Worm (Caenorhabditis elegans) whole organism, L3 larva: ENCODE results near the gene VC5.2.

Experiments used
- R02D3.7 ChIP-seq: fragments of 150-350 bp; optimal IDR thresholded peaks from 2 replicates; lab custom pipeline; 2014; ENCODE audit warnings: missing biosample characterization, missing genetic modification characterization
- ZK546.5 ChIP-seq: sonication (generic microtip); optimal IDR thresholded peaks from 2 replicates; lab custom pipeline; 2017; ENCODE audit warnings: missing biosample characterization, missing genetic modification characterization
- aly-2 ChIP-seq: fragments of 150-350 bp; optimal IDR thresholded peaks from 2 replicates; lab custom pipeline; 2014; ENCODE audit warnings: missing biosample characterization, missing genetic modification characterization
- ama-1 ChIP-seq: fragments of 150-350 bp; optimal IDR thresholded peaks from 2 replicates; lab custom pipeline; 2018
- ceh-9 ChIP-seq: sonication (generic microtip); optimal IDR thresholded peaks from 2 replicates; lab custom pipeline; 2018; ENCODE audit warnings: missing biosample characterization, missing genetic modification characterization
- daf-12 ChIP-seq: fragments of 150-350 bp; optimal IDR thresholded peaks from 2 replicates; lab custom pipeline; 2014; ENCODE audit warnings: missing biosample characterization, missing genetic modification reagents, missing genetic modification characterization
- egl-27 ChIP-seq: sonication (generic microtip); optimal IDR thresholded peaks from 4 replicates; lab custom pipeline; 2017; ENCODE audit warnings: missing biosample characterization, missing genetic modification reagents, missing genetic modification characterization
- elt-1 ChIP-seq: fragments of 150-350 bp; optimal IDR thresholded peaks from 2 replicates; lab custom pipeline; 2014; ENCODE audit warnings: missing biosample characterization, missing genetic modification characterization
- elt-2 ChIP-seq: sonication (generic microtip); optimal IDR thresholded peaks from 2 replicates; lab custom pipeline; 2016; ENCODE audit warnings: missing genetic modification reagents, mild to moderate bottlenecking, missing genetic modification characterization, missing compliant biosample characterization
- eor-1 ChIP-seq, 2 experiments: fragments of 150-350 bp; optimal IDR thresholded peaks; 2 replicates each; lab custom pipeline; 2014 to 2018; ENCODE audit warnings: missing biosample characterization in 2 of 2, missing genetic modification characterization in 2 of 2
- fos-1 ChIP-seq: fragments of 150-350 bp; optimal IDR thresholded peaks from 2 replicates; lab custom pipeline; 2014; ENCODE audit warnings: missing biosample characterization, missing genetic modification characterization
- hmg-11 ChIP-seq: sonication (generic microtip); optimal IDR thresholded peaks from 2 replicates; lab custom pipeline; 2016; ENCODE audit warnings: missing genetic modification characterization, missing compliant biosample characterization
- jun-1 ChIP-seq: fragments of 150-350 bp; optimal IDR thresholded peaks from 2 replicates; lab custom pipeline; 2014; ENCODE audit warnings: missing biosample characterization, missing genetic modification reagents, missing genetic modification characterization
- lin-39 ChIP-seq: fragments of 150-350 bp; optimal IDR thresholded peaks from 2 replicates; lab custom pipeline; 2018; ENCODE audit warnings: missing biosample characterization, missing genetic modification reagents, missing genetic modification characterization
- mdl-1 ChIP-seq: fragments of 150-350 bp; optimal IDR thresholded peaks from 2 replicates; lab custom pipeline; 2014; ENCODE audit warnings: missing biosample characterization, missing genetic modification characterization
- nfya-1 ChIP-seq: sonication (generic microtip); optimal IDR thresholded peaks from 2 replicates; lab custom pipeline; 2017; ENCODE audit warnings: missing genetic modification characterization, mild to moderate bottlenecking, missing compliant biosample characterization, antibody characterized with exemption, moderate library complexity; ENCODE audit not compliant: insufficient read depth
- nhr-23 ChIP-seq: fragments of 150-350 bp; optimal IDR thresholded peaks from 2 replicates; lab custom pipeline; 2014; ENCODE audit warnings: missing biosample characterization, missing genetic modification reagents, missing genetic modification characterization
- nhr-28 ChIP-seq: fragments of 150-350 bp; optimal IDR thresholded peaks from 2 replicates; lab custom pipeline; 2014; ENCODE audit warnings: missing biosample characterization, missing genetic modification characterization
- nhr-43 ChIP-seq: sonication (generic microtip); optimal IDR thresholded peaks from 2 replicates; lab custom pipeline; 2016; ENCODE audit warnings: mild to moderate bottlenecking, missing genetic modification characterization, missing compliant biosample characterization; ENCODE audit not compliant: poor library complexity, severe bottlenecking
- nhr-67 ChIP-seq: fragments of 150-350 bp; optimal IDR thresholded peaks from 2 replicates; lab custom pipeline; 2014; ENCODE audit warnings: missing biosample characterization, missing genetic modification characterization
- nhr-76 ChIP-seq: fragments of 150-350 bp; sonication (generic microtip); optimal IDR thresholded peaks from 5 replicates; lab custom pipeline; 2014; ENCODE audit warnings: missing biosample characterization, missing genetic modification characterization
- nhr-77 ChIP-seq: fragments of 150-350 bp; optimal IDR thresholded peaks from 2 replicates; lab custom pipeline; 2014; ENCODE audit warnings: missing biosample characterization, missing genetic modification characterization
- pha-4 ChIP-seq: fragments of 150-350 bp; optimal IDR thresholded peaks from 2 replicates; lab custom pipeline; 2014; ENCODE audit warnings: missing biosample characterization, missing genetic modification reagents, missing genetic modification characterization
- sea-2 ChIP-seq: fragments of 150-350 bp; sonication (generic microtip); optimal IDR thresholded peaks from 4 replicates; lab custom pipeline; 2014; ENCODE audit warnings: missing biosample characterization, missing genetic modification reagents, missing genetic modification characterization
- snpc-4 ChIP-seq: fragments of 150-350 bp; optimal IDR thresholded peaks from 2 replicates; lab custom pipeline; 2014; ENCODE audit warnings: missing biosample characterization, missing genetic modification characterization
- tbx-2 ChIP-seq: sonication (generic microtip); optimal IDR thresholded peaks from 2 replicates; lab custom pipeline; 2016; ENCODE audit warnings: mild to moderate bottlenecking, missing genetic modification characterization, missing compliant biosample characterization
- unc-39 ChIP-seq: sonication (generic microtip); optimal IDR thresholded peaks from 4 replicates; lab custom pipeline; 2017; ENCODE audit warnings: missing biosample characterization, missing genetic modification characterization
- unc-62 ChIP-seq: fragments of 150-350 bp; sonication (generic microtip); optimal IDR thresholded peaks from 4 replicates; lab custom pipeline; 2014; ENCODE audit warnings: missing biosample characterization, missing genetic modification reagents, missing genetic modification characterization
- zag-1 ChIP-seq: fragments of 150-350 bp; optimal IDR thresholded peaks from 2 replicates; lab custom pipeline; 2014; ENCODE audit warnings: missing biosample characterization, missing genetic modification characterization
- ztf-11 ChIP-seq: fragments of 150-350 bp; optimal IDR thresholded peaks from 2 replicates; lab custom pipeline; 2014; ENCODE audit warnings: missing biosample characterization, missing genetic modification characterization
- ztf-4 ChIP-seq: fragments of 150-350 bp; optimal IDR thresholded peaks from 2 replicates; lab custom pipeline; 2014; ENCODE audit warnings: missing biosample characterization, missing genetic modification characterization

Gene VC5.2

DNA sequence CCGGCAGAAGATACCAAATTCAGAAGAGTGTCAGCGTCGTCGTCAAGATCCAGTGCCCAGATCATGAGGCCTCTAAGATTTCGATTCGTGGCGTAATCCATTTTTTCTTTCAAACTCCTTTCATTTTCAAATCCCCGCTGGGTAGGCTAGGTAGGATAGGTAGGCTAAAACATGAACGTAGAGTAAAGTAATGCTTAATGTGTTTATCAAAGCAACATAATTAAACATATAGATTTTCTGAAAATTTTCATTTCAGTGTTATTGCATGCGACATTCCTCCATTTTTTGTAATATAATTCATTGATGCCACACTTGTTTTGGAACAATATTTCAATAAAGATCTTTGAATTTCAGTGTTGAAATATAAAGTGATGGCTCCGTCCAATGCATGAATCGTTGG, 43.7 kb downstream of the VC5.2 start, which contains the start of gene T01C4.8:
Gene T01C4.8, minus strand, starts transcription at position 101 of the 400 bp plus-strand sequence.
- no peak for TF ChIP-seq pha-4 (tag; lab: Kevin White, UChicago)

DNA sequence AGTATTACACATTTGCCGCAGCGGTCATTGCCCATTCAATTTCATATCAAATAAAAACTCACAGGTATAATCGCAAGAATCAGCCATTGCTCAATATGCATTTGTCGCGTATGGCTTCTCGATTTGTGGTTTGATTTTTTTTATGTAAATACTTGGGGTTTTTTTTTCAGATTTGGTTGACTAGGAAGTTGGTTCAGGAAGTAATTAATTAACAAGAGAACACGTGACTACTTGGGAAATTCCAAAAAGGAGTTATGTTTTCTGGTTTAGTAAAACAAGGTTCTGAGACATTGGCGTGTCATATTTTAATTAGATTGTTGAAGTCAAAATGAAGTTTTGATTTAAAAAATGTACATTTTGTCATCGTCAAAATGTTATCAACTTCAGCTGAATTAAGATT, 45.2 kb downstream of the VC5.2 start, which contains the start of gene srx-36:
Gene srx-36, minus strand, starts transcription at position 101 of the 400 bp plus-strand sequence.
- TF ChIP-seq aly-2 (tag; lab: Kevin White, UChicago) (no peak), tbx-2 (tag; lab: Kevin White, UChicago) (no peak), daf-12 (tag; lab: Kevin White, UChicago) (no peak), ztf-4 (tag; lab: Kevin White, UChicago) (no peak), pha-4 (tag; lab: Kevin White, UChicago) (no peak), nhr-67 (tag; lab: Kevin White, UChicago) (no peak), egl-27 (no peak), nfya-1 (tag; lab: Kevin White, UChicago) (no peak), ama-1 (lab: Kevin White, UChicago) (no peak), eor-1 (tag; optimal IDR thresholded peaks at IDR 0.05; lab: Kevin White, UChicago) (no peak), jun-1 (tag; lab: Kevin White, UChicago) (no peak), ZK546.5 (tag; lab: Kevin White, UChicago) (no peak), elt-1 (no peak), unc-62 (GFP tag; lab: Kevin White, UChicago) (no peak), fos-1 (tag; lab: Kevin White, UChicago) (no peak)

DNA sequence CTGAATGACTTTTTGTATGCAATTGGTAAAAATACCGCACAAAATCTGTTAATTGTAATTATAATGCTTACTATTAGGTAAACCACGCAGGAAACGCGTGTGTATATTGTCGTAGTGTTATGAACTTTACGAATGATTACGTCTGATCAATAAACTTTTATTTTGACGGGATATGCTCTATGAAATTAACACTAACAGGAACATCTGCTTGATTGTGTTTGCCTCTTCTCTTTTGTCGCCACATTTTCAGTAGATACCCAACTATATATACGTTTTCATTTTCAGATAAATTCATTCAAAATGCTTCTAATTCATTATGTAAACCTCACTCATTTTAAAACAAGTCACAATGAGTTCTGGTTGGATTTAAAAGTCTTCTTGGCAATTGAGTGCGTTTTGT, 46.5 kb downstream of the VC5.2 start, which contains the start of gene sre-10:
Gene sre-10, plus strand, starts transcription at position 301 of the 400 bp plus-strand sequence.
- TF ChIP-seq ztf-4 (tag; lab: Kevin White, UChicago) = no peak
- no peak for TF ChIP-seq nhr-76 (tag; lab: Kevin White, UChicago)
- no peak for TF ChIP-seq hmg-11 (tag; lab: Kevin White, UChicago)
- no peak for TF ChIP-seq nhr-43
- TF ChIP-seq pha-4 (tag; lab: Kevin White, UChicago) = no peak
- no peak for TF ChIP-seq lin-39 (tag; lab: Kevin White, UChicago)
- no peak for TF ChIP-seq egl-27
- TF ChIP-seq, all 47 proteins: peak for 0

DNA sequence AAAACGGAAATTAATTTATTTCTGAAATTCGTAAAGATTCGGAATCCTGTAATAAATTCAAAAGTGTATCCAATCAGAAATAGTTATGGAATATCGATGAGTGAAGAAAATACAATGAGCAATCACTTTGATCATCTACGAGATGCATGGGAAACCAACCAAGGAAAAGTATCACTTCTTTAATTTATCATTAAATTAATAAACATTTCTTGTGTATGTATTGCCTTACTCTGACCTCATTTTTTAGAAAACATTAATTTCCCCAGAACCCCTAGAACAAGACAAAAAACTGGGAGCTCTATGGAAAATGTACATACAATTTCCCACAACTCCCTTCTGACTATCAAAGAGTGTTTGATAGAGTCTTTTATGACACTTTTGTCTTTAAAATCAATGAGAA, 48.2 kb downstream of the VC5.2 start, which contains the start of gene F10D2.16:
Gene F10D2.16, plus strand, starts transcription at position 301 of the 400 bp plus-strand sequence.
- TF ChIP-seq zag-1 (no peak), nhr-77 (tag; lab: Kevin White, UChicago) (no peak), ztf-11 (tag; lab: Kevin White, UChicago) (no peak), R02D3.7 (tag; lab: Kevin White, UChicago) (no peak), nhr-67 (tag; lab: Kevin White, UChicago) (no peak), unc-39 (tag; lab: Kevin White, UChicago) (no peak), fos-1 (tag; lab: Kevin White, UChicago) (no peak), elt-2 (tag; lab: Kevin White, UChicago) (no peak), elt-1 (no peak), ceh-9 (tag; lab: Kevin White, UChicago) (no peak), jun-1 (tag; lab: Kevin White, UChicago) (no peak), daf-12 (tag; lab: Kevin White, UChicago) (no peak), snpc-4 (tag; lab: Kevin White, UChicago) (no peak), mdl-1 (tag; lab: Kevin White, UChicago) (no peak)

DNA sequence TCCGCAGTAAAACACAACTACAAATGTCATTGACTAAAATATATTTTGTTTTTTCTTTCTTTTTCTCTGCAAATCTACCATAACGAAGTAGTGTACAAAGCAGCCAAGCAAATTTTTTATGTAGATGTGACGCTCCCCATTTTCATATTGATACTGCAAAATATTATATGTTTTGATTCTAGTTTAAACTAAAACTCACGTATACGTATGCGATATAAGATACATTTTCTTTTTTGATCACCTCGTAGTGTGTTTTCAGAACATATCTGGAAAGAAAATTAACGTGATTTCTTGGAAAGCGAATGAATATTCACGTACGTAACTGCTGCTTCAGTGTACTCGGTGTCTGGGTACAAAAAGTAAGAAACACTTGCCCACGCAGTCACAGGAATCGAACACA, 51.1 kb downstream of the VC5.2 start:
- TF ChIP-seq nhr-43 = no peak
- TF ChIP-seq, all 47 proteins: peak for 0

DNA sequence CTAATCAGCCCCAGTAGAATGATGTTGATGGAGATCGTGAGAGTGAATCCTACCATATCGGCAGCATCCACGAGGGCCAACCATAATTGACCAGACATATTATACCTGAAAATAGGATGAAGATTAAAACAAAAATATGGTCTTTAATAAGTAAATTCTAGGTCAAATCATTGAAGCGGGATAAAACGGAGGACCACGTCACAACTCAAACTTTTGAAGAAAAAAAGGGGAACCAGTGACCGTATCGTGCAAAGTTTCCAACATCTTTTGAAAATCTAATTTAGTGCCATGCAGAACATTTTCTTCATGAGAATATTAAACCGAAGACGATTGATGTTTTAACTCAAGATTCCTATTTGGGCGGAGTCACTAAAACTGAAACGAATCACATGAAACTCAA, 52.6 kb downstream of the VC5.2 start, which contains the start of gene str-112:
Gene str-112, minus strand, starts transcription at position 101 of the 400 bp plus-strand sequence.
- TF ChIP-seq elt-2 (tag; lab: Kevin White, UChicago) (no peak), nhr-76 (tag; lab: Kevin White, UChicago) (no peak), snpc-4 (tag; lab: Kevin White, UChicago) (no peak), sea-2 (no peak), nhr-23 (no peak), nhr-43 (no peak), nhr-28 (tag; lab: Kevin White, UChicago) (no peak), lin-39 (tag; lab: Kevin White, UChicago) (no peak)
